Worm (Caenorhabditis elegans): ENCODE results near the gene CC8.2.

The CC8.2 gene

ce11 chrIV:3652784-3653383, 4.4 kb upstream of the CC8.2 start:
- TF ChIP-seq pqm-1 (tag; optimal IDR thresholded peaks at IDR 0.05) (no peak), ZK337.2 (GFP tag; IDR thresholded peaks at IDR 0.05) (no peak), daf-16 (GFP tag; optimal IDR thresholded peaks at IDR 0.05) (no peak), daf-16 (tag; optimal IDR thresholded peaks at IDR 0.05) (no peak), snpc-4 (tag; optimal IDR thresholded peaks at IDR 0.05) (no peak), nhr-102 (tag; optimal IDR thresholded peaks at IDR 0.05) (no peak), unc-39 (tag; optimal IDR thresholded peaks at IDR 0.05) (no peak), zag-1 (tag; optimal IDR thresholded peaks at IDR 0.05) (no peak), aha-1 (tag) (no peak), ceh-82 (tag; optimal IDR thresholded peaks at IDR 0.05) (no peak), daf-12 (tag; optimal IDR thresholded peaks at IDR 0.05) (no peak), madf-9 (GFP tag; conservative IDR thresholded peaks at IDR 0.05) (no peak), madf-5 (GFP tag; IDR thresholded peaks at IDR 0.05) (no peak), snpc-1.2 (GFP tag; IDR thresholded peaks at IDR 0.05) (no peak), egl-27 (tag; optimal IDR thresholded peaks at IDR 0.05) (no peak)

DNA sequence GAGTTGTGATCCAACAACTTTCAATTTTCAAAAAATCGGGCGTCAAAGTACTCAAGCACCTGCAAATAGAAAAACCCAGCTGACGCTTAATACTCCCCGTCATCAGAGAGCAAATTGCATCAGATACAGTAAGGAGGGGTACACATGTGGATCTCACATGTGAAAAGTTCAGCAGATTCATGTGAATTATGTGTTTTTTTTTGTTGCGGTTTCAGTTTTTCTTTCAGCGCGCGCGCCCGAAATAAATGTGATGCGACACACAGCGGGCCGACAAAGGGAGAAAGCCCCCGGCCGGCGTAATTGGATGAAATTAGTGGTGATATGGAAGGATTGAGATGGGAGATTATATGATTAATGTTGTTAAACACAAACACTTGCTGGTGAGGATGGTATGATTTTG, 3.7 kb upstream of the CC8.2 start:
- TF ChIP-seq arid-1 (GFP tag; conservative IDR thresholded peaks at IDR 0.05) = no peak
- no peak for TF ChIP-seq daf-16 (GFP tag; optimal IDR thresholded peaks at IDR 0.05)
- TF ChIP-seq daf-16 (tag; optimal IDR thresholded peaks at IDR 0.05) = peak; percentile 27
- peak; percentile 59 for TF ChIP-seq mxl-3 (GFP tag; optimal IDR thresholded peaks at IDR 0.05)
- peak; percentile 8 for TF ChIP-seq cey-2 (tag; optimal IDR thresholded peaks at IDR 0.05; ENCODE audit: borderline replicate concordance, insufficient read depth)
- no peak for TF ChIP-seq lin-38 (GFP tag; IDR thresholded peaks at IDR 0.05)
- no peak for TF ChIP-seq F37D6.2 (tag; optimal IDR thresholded peaks at IDR 0.05)
- TF ChIP-seq spr-1 (tag; optimal IDR thresholded peaks at IDR 0.05) = peak; percentile 18
- TF ChIP-seq mxl-2 (GFP tag; conservative IDR thresholded peaks at IDR 0.05) = peak; percentile 90
- no peak for TF ChIP-seq madf-5 (GFP tag; IDR thresholded peaks at IDR 0.05)
- no peak for TF ChIP-seq lir-3 (tag; optimal IDR thresholded peaks at IDR 0.05)
- peak; percentile 90 for TF ChIP-seq nhr-48 (tag; optimal IDR thresholded peaks at IDR 0.05)
- no peak for TF ChIP-seq aha-1 (tag)
- no peak for TF ChIP-seq tag-97 (GFP tag; IDR thresholded peaks at IDR 0.05)
- TF ChIP-seq hlh-11 (tag; optimal IDR thresholded peaks at IDR 0.05) = peak; percentile 73
- no peak for TF ChIP-seq ztf-11 (tag; optimal IDR thresholded peaks at IDR 0.05)
- no peak for TF ChIP-seq zfp-2 (tag; optimal IDR thresholded peaks at IDR 0.05)
- peak; percentile 70 for TF ChIP-seq nhr-28 (tag; optimal IDR thresholded peaks at IDR 0.05)
- TF ChIP-seq vab-7 (GFP tag; IDR thresholded peaks at IDR 0.05) = no peak
- peak in 1 of 2 experiments; percentile 71 for TF ChIP-seq mdl-1 (tag; optimal IDR thresholded peaks at IDR 0.05)
- TF ChIP-seq lsy-2 (tag; optimal IDR thresholded peaks at IDR 0.05) = peak in 1 of 2 experiments; percentile 21
- TF ChIP-seq daf-19 (GFP tag; conservative IDR thresholded peaks at IDR 0.05) = no peak
- peak; percentile 60 for TF ChIP-seq dmd-6 (GFP tag; IDR thresholded peaks at IDR 0.05)
- TF ChIP-seq hif-1 (tag; optimal IDR thresholded peaks at IDR 0.05) = peak in 1 of 2 experiments; percentile 39
- no peak for TF ChIP-seq zip-11 (GFP tag; IDR thresholded peaks at IDR 0.05)
- no peak for TF ChIP-seq ceh-82 (tag; optimal IDR thresholded peaks at IDR 0.05)
- TF ChIP-seq nhr-77 (tag; optimal IDR thresholded peaks at IDR 0.05) = no peak
- peak; percentile 72 for TF ChIP-seq hlh-30 (tag; optimal IDR thresholded peaks at IDR 0.05; ENCODE audit: insufficient read depth)
- no peak for TF ChIP-seq ztf-7 (tag; optimal IDR thresholded peaks at IDR 0.05)
- TF ChIP-seq mes-2 (tag; optimal IDR thresholded peaks at IDR 0.05; ENCODE audit: poor library complexity, severe bottlenecking) = no peak
- 0 out of 2 replicates have a peak, but pooled peaks have one; percentile 38 for TF ChIP-seq ceh-20 (GFP tag; IDR thresholded peaks at IDR 0.05)
- no peak for TF ChIP-seq nhr-41 (GFP tag; IDR thresholded peaks at IDR 0.05)
- no peak for TF ChIP-seq daf-12 (tag; optimal IDR thresholded peaks at IDR 0.05)
